Fruit fly (Drosophila melanogaster): ENCODE measurements around the gene Acer.
A peak's percentile ranks its signal among the peaks of the same experiment; 100 is the strongest.

Gene Acer

DNA sequence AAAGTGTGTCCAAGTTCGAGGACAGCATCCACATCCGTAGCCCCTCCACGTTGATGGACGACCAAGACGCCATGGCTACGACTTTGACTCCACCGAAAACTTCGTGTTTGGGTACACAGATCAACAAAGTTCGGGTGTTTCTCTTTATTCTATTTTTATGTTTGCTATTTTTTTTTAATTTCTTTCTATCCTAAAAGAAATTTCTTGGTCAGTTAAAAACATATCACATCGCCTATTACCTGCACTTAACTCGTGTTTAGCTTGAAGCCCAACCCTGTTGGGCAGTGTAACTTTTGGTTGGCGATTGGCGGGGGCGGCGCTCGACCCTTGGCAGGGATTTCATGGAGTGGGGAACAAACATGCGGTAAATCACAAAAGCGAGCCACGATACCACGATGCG lies 48.3 kb upstream of the Acer start (continued):
- peak; percentile 13 for TF ChIP-seq CG33213 (GFP tag; optimal IDR thresholded peaks at IDR 0.05)
- TF ChIP-seq insv (GFP tag; optimal IDR thresholded peaks at IDR 0.05): no peak
- no peak for TF ChIP-seq CG6854 (GFP tag; optimal IDR thresholded peaks at IDR 0.05)
- no peak for TF ChIP-seq CG14965 (GFP tag; optimal IDR thresholded peaks at IDR 0.05; ENCODE audit: borderline replicate concordance)
- TF ChIP-seq CG34224 (GFP tag; IDR thresholded peaks at IDR 0.05; ENCODE audit: partially characterized antibody): no peak
- no peak for TF ChIP-seq Bteb2 (GFP tag; optimal IDR thresholded peaks at IDR 0.05)
- TF ChIP-seq CkIIα-i1 (GFP tag; IDR thresholded peaks at IDR 0.05): no peak
- TF ChIP-seq CG10366 (GFP tag; IDR thresholded peaks at IDR 0.05): peak; percentile 65
- TF ChIP-seq chn (GFP tag; optimal IDR thresholded peaks at IDR 0.05): no peak
- no peak for TF ChIP-seq CG9797 (GFP tag; optimal IDR thresholded peaks at IDR 0.05)
- TF ChIP-seq CG2116 (GFP tag; optimal IDR thresholded peaks at IDR 0.05): no peak
- TF ChIP-seq Taf1 (GFP tag; IDR thresholded peaks at IDR 0.05): no peak
- no peak for TF ChIP-seq CG17186 (GFP tag; optimal IDR thresholded peaks at IDR 0.05)
- TF ChIP-seq pum (GFP tag; optimal IDR thresholded peaks at IDR 0.05): no peak
- peak; percentile 6 for TF ChIP-seq zen (tag; optimal IDR thresholded peaks at IDR 0.05)
- TF ChIP-seq CG17802 (tag; optimal IDR thresholded peaks at IDR 0.05): peak; percentile 46
- TF ChIP-seq croc (GFP tag; conservative IDR thresholded peaks at IDR 0.05): peak; percentile 47; the same call in 2 of the 3 replicates
- TF ChIP-seq corto (GFP tag; optimal IDR thresholded peaks at IDR 0.05): no peak
- no peak for TF ChIP-seq CG7271 (tag; optimal IDR thresholded peaks at IDR 0.05)
- no peak for TF ChIP-seq Sry-β (GFP tag; optimal IDR thresholded peaks at IDR 0.05)
- no peak for TF ChIP-seq Myb (GFP tag; optimal IDR thresholded peaks at IDR 0.05)
- no peak for TF ChIP-seq tll (GFP tag; optimal IDR thresholded peaks at IDR 0.05)
- TF ChIP-seq gce (GFP tag; IDR thresholded peaks at IDR 0.05): peak; percentile 61; the same call in 1 of the 3 replicates
- peak; percentile 36 for TF ChIP-seq bcd (GFP tag; optimal IDR thresholded peaks at IDR 0.05)
- TF ChIP-seq CG12299 (tag; optimal IDR thresholded peaks at IDR 0.05): no peak
- TF ChIP-seq Ssrp (tag; optimal IDR thresholded peaks at IDR 0.05): peak; percentile 59
- TF ChIP-seq CG2199 (GFP tag; IDR thresholded peaks at IDR 0.05): peak; percentile 58; the same call in 1 of the 3 replicates
- no peak for TF ChIP-seq al (GFP tag; IDR thresholded peaks at IDR 0.05)
- TF ChIP-seq D19B (GFP tag; optimal IDR thresholded peaks at IDR 0.05): no peak
- TF ChIP-seq Med (GFP tag): peak; percentile 89
- peak; percentile 50 for TF ChIP-seq ind (GFP tag; optimal IDR thresholded peaks at IDR 0.05)
- TF ChIP-seq CG2678 (tag; optimal IDR thresholded peaks at IDR 0.05): peak; percentile 73
- TF ChIP-seq Hr51 (GFP tag; optimal IDR thresholded peaks at IDR 0.05): peak; percentile 27 to 65
- TF ChIP-seq CG18764 (GFP tag; optimal IDR thresholded peaks at IDR 0.05): peak; percentile 32
- TF ChIP-seq grn (GFP tag; optimal IDR thresholded peaks at IDR 0.05): no peak
- TF ChIP-seq YL-1 (GFP tag; optimal IDR thresholded peaks at IDR 0.05): no peak
- TF ChIP-seq twi (tag; optimal IDR thresholded peaks at IDR 0.05): no peak
- TF ChIP-seq E2f2 (GFP tag; IDR thresholded peaks at IDR 0.05): peak; percentile 30; the same call in 1 of the 2 replicates
- peak; percentile 77 for TF ChIP-seq CG18599 (GFP tag; optimal IDR thresholded peaks at IDR 0.05)
- peak; percentile 25 for TF ChIP-seq CG10209 (GFP tag; optimal IDR thresholded peaks at IDR 0.05)
- TF ChIP-seq CG14667 (GFP tag; IDR thresholded peaks at IDR 0.05): peak; percentile 61
- no peak for TF ChIP-seq gcm2 (GFP tag; optimal IDR thresholded peaks at IDR 0.05)
- peak; percentile 57 for TF ChIP-seq Spps (tag; optimal IDR thresholded peaks at IDR 0.05)
- TF ChIP-seq pan (optimal IDR thresholded peaks at IDR 0.05): no peak
- peak in 1 of 2 experiments; percentile 77 for TF ChIP-seq pan (GFP tag; optimal IDR thresholded peaks at IDR 0.05 in 1 of 2, IDR thresholded peaks at IDR 0.05 in 1 of 2)
- TF ChIP-seq knrl (GFP tag; IDR thresholded peaks at IDR 0.05; ENCODE audit: partially characterized antibody): no peak
- peak; percentile 59 for TF ChIP-seq CG17361 (GFP tag; IDR thresholded peaks at IDR 0.05)
- TF ChIP-seq bbx (GFP tag; IDR thresholded peaks at IDR 0.05; ENCODE audit: partially characterized antibody): no peak
- no peak for TF ChIP-seq HLHmδ (GFP tag; optimal IDR thresholded peaks at IDR 0.05)
- TF ChIP-seq CG2889 (GFP tag; IDR thresholded peaks at IDR 0.05): peak; percentile 49; the same call in 1 of the 3 replicates
